Fruit fly (Drosophila melanogaster): ENCODE results near the gene Lamtor1.

dm6 chr3L:20028753-20029152 lies at the start of gene Lamtor1:
- TF ChIP-seq psq (optimal IDR thresholded peaks at IDR 0.05) (no peak), usp (GFP tag; optimal IDR thresholded peaks at IDR 0.05) (no peak), CG8478 (optimal IDR thresholded peaks at IDR 0.05) (no peak), EcR (GFP tag; optimal IDR thresholded peaks at IDR 0.05) (no peak), pan (optimal IDR thresholded peaks at IDR 0.05) (no peak), Dll (optimal IDR thresholded peaks at IDR 0.05) (no peak)
